Worm (Caenorhabditis elegans) whole organism, L4 larva: Measurements from ENCODE around the gene npr-8.

Source experiments
- D1046.2 ChIP-seq: fragments of 200-800 bp; sonication (Bioruptor generic); IDR thresholded peaks from 2 replicates; pipeline ENCODE4 v1.3.6; 2022; ENCODE audit warnings: missing genetic modification characterization, missing compliant biosample characterization
- F10B5.3 ChIP-seq: sonication (generic microtip); optimal IDR thresholded peaks from 2 replicates; lab custom pipeline; 2016; ENCODE audit warnings: mild to moderate bottlenecking, missing genetic modification characterization, missing compliant biosample characterization
- F37D6.2 ChIP-seq: sonication (generic microtip); optimal IDR thresholded peaks from 2 replicates; lab custom pipeline; 2016; ENCODE audit warnings: mild to moderate bottlenecking, missing genetic modification characterization, missing compliant biosample characterization
- T20F7.1 ChIP-seq: fragments of 200-800 bp; sonication (Bioruptor generic); optimal IDR thresholded peaks from 2 replicates; lab custom pipeline; 2018; ENCODE audit warnings: mild to moderate bottlenecking, missing genetic modification characterization, missing compliant biosample characterization
- T26A8.4 ChIP-seq: fragments of 200-800 bp; sonication (Bioruptor generic); IDR thresholded peaks from 2 replicates; pipeline ENCODE4 v1.3.6; 2022; ENCODE audit warnings: missing genetic modification characterization, missing compliant biosample characterization
- Y105C5A.15 ChIP-seq: fragments of 200-800 bp; sonication (Bioruptor generic); IDR thresholded peaks from 2 replicates; pipeline ENCODE4 v1.3.6; 2022; ENCODE audit warnings: missing genetic modification characterization, missing compliant biosample characterization
- Y75B8A.6 ChIP-seq: fragments of 200-800 bp; sonication (Bioruptor generic); IDR thresholded peaks from 2 replicates; pipeline ENCODE4 v1.3.6; 2022; ENCODE audit warnings: missing genetic modification reagents, missing genetic modification characterization, missing compliant biosample characterization
- aha-1 ChIP-seq: fragments of 150-350 bp; peaks from one replicate; lab custom pipeline; 2014; ENCODE audit warnings: missing biosample characterization, missing genetic modification characterization
- aly-2 ChIP-seq: sonication (generic microtip); optimal IDR thresholded peaks from 2 replicates; lab custom pipeline; 2018; ENCODE audit warnings: missing biosample characterization, missing genetic modification characterization
- attf-4 ChIP-seq: sonication (generic microtip); optimal IDR thresholded peaks from 3 replicates; lab custom pipeline; 2017; ENCODE audit warnings: missing biosample characterization, missing genetic modification characterization
- ceh-32 ChIP-seq: sonication (generic microtip); optimal IDR thresholded peaks from 2 replicates; lab custom pipeline; 2016; ENCODE audit warnings: mild to moderate bottlenecking, missing genetic modification characterization, missing compliant biosample characterization; ENCODE audit not compliant: poor library complexity
- ceh-44 ChIP-seq: fragments of 200-800 bp; sonication (Bioruptor generic); IDR thresholded peaks from 2 replicates; pipeline ENCODE4 v1.3.6; 2022; ENCODE audit warnings: missing genetic modification reagents, missing genetic modification characterization, missing compliant biosample characterization
- ceh-62 ChIP-seq: sonication (generic microtip); optimal IDR thresholded peaks from 2 replicates; lab custom pipeline; 2017; ENCODE audit warnings: missing biosample characterization, missing genetic modification characterization
- daf-16 ChIP-seq, 3 experiments: sonication (generic microtip); optimal IDR thresholded peaks; 2 replicates each; lab custom pipeline; 2016 to 2017; ENCODE audit warnings: missing genetic modification characterization in 3 of 3, missing genetic modification reagents in 3 of 3, mild to moderate bottlenecking in 2 of 3, missing compliant biosample characterization in 2 of 3, missing biosample characterization in 1 of 3, moderate library complexity in 1 of 3
- daf-19 ChIP-seq: fragments of 200-800 bp; sonication (Bioruptor generic); conservative IDR thresholded peaks from 2 replicates; pipeline ENCODE4 v1.3.6; 2022; ENCODE audit warnings: missing genetic modification characterization, missing compliant biosample characterization
- dmd-9 ChIP-seq: fragments of 200-800 bp; sonication (Bioruptor generic); IDR thresholded peaks from 2 replicates; pipeline ENCODE4 v1.3.6; 2022; ENCODE audit warnings: missing genetic modification reagents, missing genetic modification characterization, missing compliant biosample characterization
- dpl-1 ChIP-seq: fragments of 150-350 bp; optimal IDR thresholded peaks from 2 replicates; lab custom pipeline; 2014; ENCODE audit warnings: missing biosample characterization, missing genetic modification reagents, missing genetic modification characterization
- duxl-1 ChIP-seq: sonication (generic microtip); optimal IDR thresholded peaks from 2 replicates; lab custom pipeline; 2016; ENCODE audit warnings: mild to moderate bottlenecking, missing genetic modification characterization, moderate library complexity, missing compliant biosample characterization; ENCODE audit not compliant: poor library complexity
- hlh-11 ChIP-seq: fragments of 200-800 bp; sonication (Bioruptor generic); optimal IDR thresholded peaks from 2 replicates; lab custom pipeline; 2018; ENCODE audit warnings: mild to moderate bottlenecking, missing genetic modification characterization, missing compliant biosample characterization
- lim-7 ChIP-seq: fragments of 200-800 bp; sonication (Bioruptor generic); IDR thresholded peaks from 2 replicates; pipeline ENCODE4 v1.3.6; 2022; ENCODE audit warnings: missing genetic modification characterization, missing compliant biosample characterization
- lin-13 ChIP-seq: fragments of 150-350 bp; optimal IDR thresholded peaks from 2 replicates; lab custom pipeline; 2014; ENCODE audit warnings: missing biosample characterization, missing genetic modification reagents, missing genetic modification characterization
- lin-15B ChIP-seq: fragments of 150-350 bp; sonication (generic microtip); optimal IDR thresholded peaks from 3 replicates; lab custom pipeline; 2014; ENCODE audit warnings: missing biosample characterization, missing genetic modification characterization
- lin-29 ChIP-seq: fragments of 200-800 bp; sonication (Bioruptor generic); IDR thresholded peaks from 2 replicates; pipeline ENCODE4 v1.3.6; 2022; ENCODE audit warnings: missing genetic modification reagents, missing genetic modification characterization, missing compliant biosample characterization
- lin-39 ChIP-seq: fragments of 150-350 bp; optimal IDR thresholded peaks from 2 replicates; lab custom pipeline; 2014; ENCODE audit warnings: missing biosample characterization, missing genetic modification reagents, missing genetic modification characterization
- lsy-2 ChIP-seq, 2 experiments: fragments of 150-350 bp in 1 of 2; sonication (generic microtip) in 1 of 2; optimal IDR thresholded peaks; 2 replicates each; lab custom pipeline; 2014 to 2017; ENCODE audit warnings: missing biosample characterization in 2 of 2, missing genetic modification characterization in 2 of 2
- madf-5 ChIP-seq, 2 experiments: fragments of 200-800 bp; sonication (Bioruptor generic); IDR thresholded peaks; 2 replicates each; pipeline ENCODE4 v1.3.6; 2022; ENCODE audit warnings: missing compliant biosample characterization in 2 of 2, missing genetic modification characterization in 2 of 2
- mdl-1 ChIP-seq, 2 experiments: fragments of 150-350 bp in 1 of 2; sonication (generic microtip) in 1 of 2; optimal IDR thresholded peaks; 2 replicates each; lab custom pipeline; 2014 to 2017; ENCODE audit warnings: missing biosample characterization in 2 of 2, missing genetic modification characterization in 2 of 2
- mep-1 ChIP-seq: fragments of 150-350 bp; sonication (generic microtip); optimal IDR thresholded peaks from 3 replicates; lab custom pipeline; 2014; ENCODE audit warnings: missing biosample characterization, missing genetic modification characterization
- mes-2 ChIP-seq: sonication (generic microtip); optimal IDR thresholded peaks from 2 replicates; lab custom pipeline; 2016; ENCODE audit warnings: missing genotype, mild to moderate bottlenecking, missing genetic modification characterization, missing compliant biosample characterization; ENCODE audit not compliant: poor library complexity, severe bottlenecking
- mxl-2 ChIP-seq: fragments of 200-800 bp; sonication (Bioruptor generic); conservative IDR thresholded peaks from 2 replicates; pipeline ENCODE4 v1.3.6; 2022; ENCODE audit warnings: missing genetic modification reagents, missing genetic modification characterization, missing compliant biosample characterization
- nhr-111 ChIP-seq: fragments of 200-800 bp; sonication (Bioruptor generic); optimal IDR thresholded peaks from 2 replicates; lab custom pipeline; 2018; ENCODE audit warnings: mild to moderate bottlenecking, missing genetic modification characterization, missing compliant biosample characterization
- nhr-25 ChIP-seq: sonication (generic microtip); optimal IDR thresholded peaks from 2 replicates; lab custom pipeline; 2017; ENCODE audit warnings: missing genetic modification characterization, mild to moderate bottlenecking, missing compliant biosample characterization, antibody characterized with exemption, moderate library complexity, borderline replicate concordance; ENCODE audit not compliant: insufficient read depth
- nhr-28 ChIP-seq: fragments of 150-350 bp; optimal IDR thresholded peaks from 2 replicates; lab custom pipeline; 2014; ENCODE audit warnings: missing biosample characterization, missing genetic modification characterization
- nhr-41 ChIP-seq: fragments of 200-800 bp; sonication (Bioruptor generic); IDR thresholded peaks from 2 replicates; pipeline ENCODE4 v1.3.6; 2022; ENCODE audit warnings: missing genetic modification reagents, missing genetic modification characterization, missing compliant biosample characterization
- nhr-42 ChIP-seq: fragments of 200-800 bp; sonication (Bioruptor generic); IDR thresholded peaks from 2 replicates; pipeline ENCODE4 v1.3.6; 2022; ENCODE audit warnings: missing genetic modification characterization, missing compliant biosample characterization
- nhr-48 ChIP-seq: sonication (generic microtip); optimal IDR thresholded peaks from 2 replicates; lab custom pipeline; 2016; ENCODE audit warnings: mild to moderate bottlenecking, missing genetic modification characterization, missing compliant biosample characterization
- nhr-6 ChIP-seq: fragments of 150-350 bp; optimal IDR thresholded peaks from 2 replicates; lab custom pipeline; 2014; ENCODE audit warnings: missing biosample characterization, missing genetic modification characterization
- pha-4 ChIP-seq, 2 experiments: fragments of 150-350 bp in 1 of 2; fragments of 200-800 bp in 1 of 2; sonication (Bioruptor generic) in 1 of 2; IDR thresholded peaks in 1 of 2; optimal IDR thresholded peaks in 1 of 2; 2 replicates each; pipeline versions ENCODE4 v1.3.6 to Lab custom; 2014 to 2022; ENCODE audit warnings: missing genetic modification characterization in 2 of 2, missing genetic modification reagents in 2 of 2, missing biosample characterization in 1 of 2, missing compliant biosample characterization in 1 of 2
- saeg-2 ChIP-seq: fragments of 200-800 bp; sonication (Bioruptor generic); IDR thresholded peaks from 2 replicates; pipeline ENCODE4 v1.3.6; 2022; ENCODE audit warnings: missing genetic modification reagents, missing genetic modification characterization, missing compliant biosample characterization
- set-16 ChIP-seq: fragments of 200-800 bp; sonication (Bioruptor generic); IDR thresholded peaks from 2 replicates; pipeline ENCODE4 v1.3.6; 2022; ENCODE audit warnings: missing genetic modification reagents, missing genetic modification characterization, missing compliant biosample characterization
- skn-1 ChIP-seq: fragments of 150-350 bp; optimal IDR thresholded peaks from 2 replicates; lab custom pipeline; 2014; ENCODE audit warnings: missing biosample characterization, missing genetic modification characterization
- spr-1 ChIP-seq: sonication (generic microtip); optimal IDR thresholded peaks from 2 replicates; lab custom pipeline; 2016; ENCODE audit warnings: mild to moderate bottlenecking, missing genetic modification characterization, missing compliant biosample characterization
- tra-1 ChIP-seq: fragments of 200-800 bp; sonication (Bioruptor generic); IDR thresholded peaks from 2 replicates; pipeline ENCODE4 v1.3.6; 2022; ENCODE audit warnings: missing genetic modification reagents, missing genetic modification characterization, missing compliant biosample characterization
- unc-62 ChIP-seq, 3 experiments: fragments of 150-350 bp in 1 of 3; sonication (generic microtip); optimal IDR thresholded peaks in 2 of 3; peaks in 1 of 3; 1 replicate in 1 of 3; 2 replicates in 2 of 3; lab custom pipeline; 2014 to 2017; ENCODE audit warnings: missing biosample characterization in 3 of 3, missing genetic modification characterization in 3 of 3, missing genetic modification reagents in 3 of 3, missing genotype in 1 of 3
- vab-7 ChIP-seq: fragments of 200-800 bp; sonication (Bioruptor generic); IDR thresholded peaks from 2 replicates; pipeline ENCODE4 v1.3.6; 2022; ENCODE audit warnings: missing genetic modification reagents, missing genetic modification characterization, missing compliant biosample characterization
- zfp-2 ChIP-seq: sonication (generic microtip); optimal IDR thresholded peaks from 2 replicates; lab custom pipeline; 2016; ENCODE audit warnings: mild to moderate bottlenecking, missing genetic modification characterization, missing compliant biosample characterization
- zip-11 ChIP-seq: fragments of 200-800 bp; sonication (Bioruptor generic); IDR thresholded peaks from 2 replicates; pipeline ENCODE4 v1.3.6; 2022; ENCODE audit warnings: missing genetic modification characterization, missing compliant biosample characterization
- ztf-11 ChIP-seq: fragments of 150-350 bp; optimal IDR thresholded peaks from 2 replicates; lab custom pipeline; 2014; ENCODE audit warnings: missing biosample characterization, missing genetic modification characterization

Gene npr-8

ce11 chrX:7371945-7372344, 5.2 kb upstream of the npr-8 start:
- TF ChIP-seq lin-13 (GFP tag; lab: Kevin White, UChicago) (no peak), F10B5.3 (tag; lab: Kevin White, UChicago) (no peak), zfp-2 (tag; lab: Kevin White, UChicago) (no peak), tra-1 (GFP tag; lab: Robert Waterston, UW) (no peak), dmd-9 (GFP tag; lab: Robert Waterston, UW) (no peak), spr-1 (tag; lab: Kevin White, UChicago) (no peak), attf-4 (no peak), ztf-11 (tag; lab: Kevin White, UChicago) (no peak), nhr-25 (tag; lab: Kevin White, UChicago) (no peak)

ce11 chrX:7378608-7379007, 1.5 kb downstream of the npr-8 start:
- no peak for TF ChIP-seq dmd-9 (GFP tag; lab: Robert Waterston, UW)
- TF ChIP-seq T26A8.4 (GFP tag; lab: Robert Waterston, UW), result no peak
- TF ChIP-seq nhr-28, result no peak
- no peak for TF ChIP-seq Y75B8A.6 (GFP tag; lab: Robert Waterston, UW)
- TF ChIP-seq nhr-111, result no peak
- TF ChIP-seq saeg-2, result no peak
- TF ChIP-seq nhr-41, result no peak
- no peak for TF ChIP-seq D1046.2 (GFP tag; lab: Robert Waterston, UW)
- TF ChIP-seq pha-4 (GFP tag; IDR thresholded peaks at IDR 0.05; lab: Robert Waterston, UW), result peak; percentile 49; the same call in 1 of the 2 replicates
- TF ChIP-seq pha-4 (tag; optimal IDR thresholded peaks at IDR 0.05; lab: Kevin White, UChicago), result no peak
- TF ChIP-seq mes-2 (tag; lab: Kevin White, UChicago), result no peak
- TF ChIP-seq ceh-32 (tag; lab: Kevin White, UChicago), result no peak
- TF ChIP-seq ceh-62 (tag; lab: Kevin White, UChicago), result no peak
- 0 out of 2 replicates have a peak, but pooled peaks have one; percentile 16 for TF ChIP-seq zip-11 (GFP tag; lab: Robert Waterston, UW)
- TF ChIP-seq dpl-1 (GFP tag; lab: Kevin White, UChicago), result no peak
- TF ChIP-seq mdl-1 (tag; optimal IDR thresholded peaks at IDR 0.05; lab: Kevin White, UChicago), result no peak
- TF ChIP-seq duxl-1 (tag; lab: Kevin White, UChicago), result no peak
- TF ChIP-seq lim-7, result no peak
- TF ChIP-seq lin-29 (GFP tag; lab: Robert Waterston, UW), result no peak
- TF ChIP-seq nhr-48 (tag; lab: Kevin White, UChicago), result no peak
- no peak for TF ChIP-seq lin-15B
- no peak for TF ChIP-seq nhr-42
- no peak for TF ChIP-seq zfp-2 (tag; lab: Kevin White, UChicago)
- no peak for TF ChIP-seq unc-62 (GFP tag; optimal IDR thresholded peaks at IDR 0.05 in 1 of 2; lab: Kevin White, UChicago)
- TF ChIP-seq unc-62 (tag; optimal IDR thresholded peaks at IDR 0.05; lab: Kevin White, UChicago), result no peak
- no peak for TF ChIP-seq lsy-2 (tag; optimal IDR thresholded peaks at IDR 0.05; lab: Kevin White, UChicago)
- TF ChIP-seq daf-19 (GFP tag; lab: Robert Waterston, UW), result no peak
- no peak for TF ChIP-seq mxl-2 (GFP tag; lab: Robert Waterston, UW)
- no peak for TF ChIP-seq T20F7.1 (GFP tag; lab: Kevin White, UChicago)
- no peak for TF ChIP-seq ceh-44 (GFP tag; lab: Robert Waterston, UW)
- TF ChIP-seq hlh-11, result no peak
- no peak for TF ChIP-seq set-16 (GFP tag; lab: Robert Waterston, UW)
- peak; percentile 44; the same call in 1 of the 2 replicates for TF ChIP-seq vab-7 (GFP tag; lab: Robert Waterston, UW)
- TF ChIP-seq lin-13 (GFP tag; lab: Kevin White, UChicago), result no peak
- no peak for TF ChIP-seq aly-2 (tag; lab: Kevin White, UChicago)
- TF ChIP-seq aha-1, result peak; percentile 94
- TF ChIP-seq lin-39, result no peak
- no peak for TF ChIP-seq nhr-6 (tag; lab: Kevin White, UChicago)
- no peak for TF ChIP-seq Y105C5A.15
- no peak for TF ChIP-seq mep-1 (tag; lab: Kevin White, UChicago)
- 0 out of 4 replicates have a peak, but pooled peaks of 1 of the 2 experiments have one; percentile 46 for TF ChIP-seq madf-5 (GFP tag; IDR thresholded peaks at IDR 0.05; lab: Robert Waterston, UW)
- TF ChIP-seq skn-1, result no peak
- no peak for TF ChIP-seq F37D6.2 (tag; lab: Kevin White, UChicago)
- peak in 1 of 2 experiments; percentile 74 for TF ChIP-seq daf-16 (GFP tag; optimal IDR thresholded peaks at IDR 0.05; lab: Kevin White, UChicago)
- no peak for TF ChIP-seq daf-16 (tag; optimal IDR thresholded peaks at IDR 0.05; lab: Kevin White, UChicago)
